Fruit fly (Drosophila melanogaster): ENCODE data around the gene PH4alphaSG1.

The PH4alphaSG1 gene

dm6 chr3R:30540196-30540595 lies 34.7 kb upstream of the PH4alphaSG1 start (continued):
- TF ChIP-seq tap (tag; optimal IDR thresholded peaks at IDR 0.05): peak; percentile 83
- TF ChIP-seq Drgx (GFP tag; IDR thresholded peaks at IDR 0.05): peak; percentile 85
- no peak for TF ChIP-seq Bgb (GFP tag; IDR thresholded peaks at IDR 0.05; ENCODE audit: partially characterized antibody)
- TF ChIP-seq CG43689 (GFP tag; IDR thresholded peaks at IDR 0.05): peak; percentile 80
- TF ChIP-seq fd64A (GFP tag; optimal IDR thresholded peaks at IDR 0.05): peak; percentile 77
- TF ChIP-seq bigmax (GFP tag; optimal IDR thresholded peaks at IDR 0.05): no peak
- TF ChIP-seq ssp (GFP tag; IDR thresholded peaks at IDR 0.05): peak; percentile 76
- TF ChIP-seq CG7839 (tag; optimal IDR thresholded peaks at IDR 0.05): peak; percentile 95
- peak; percentile 93 for TF ChIP-seq unpg (GFP tag; optimal IDR thresholded peaks at IDR 0.05)
- peak; percentile 69 for TF ChIP-seq E2f2 (GFP tag; IDR thresholded peaks at IDR 0.05)
- peak; percentile 93 for TF ChIP-seq zfh1 (GFP tag; IDR thresholded peaks at IDR 0.05)
- TF ChIP-seq row (GFP tag; IDR thresholded peaks at IDR 0.05): peak; percentile 93
- TF ChIP-seq CG34224 (GFP tag; IDR thresholded peaks at IDR 0.05; ENCODE audit: partially characterized antibody): no peak
- TF ChIP-seq CG30403 (GFP tag; optimal IDR thresholded peaks at IDR 0.05): peak; percentile 94
- TF ChIP-seq bcd (GFP tag; optimal IDR thresholded peaks at IDR 0.05): peak; percentile 91
- TF ChIP-seq grn (GFP tag; optimal IDR thresholded peaks at IDR 0.05): peak; percentile 21
- TF ChIP-seq CG17328 (GFP tag; IDR thresholded peaks at IDR 0.05): peak; percentile 93
- peak; percentile 91 for TF ChIP-seq CG18619 (GFP tag; optimal IDR thresholded peaks at IDR 0.05)
- peak; percentile 90 for TF ChIP-seq CG7372 (GFP tag; IDR thresholded peaks at IDR 0.05)
- peak; percentile 92 for TF ChIP-seq CG9609 (GFP tag; optimal IDR thresholded peaks at IDR 0.05)
- peak; percentile 66 for TF ChIP-seq Jarid2 (GFP tag; optimal IDR thresholded peaks at IDR 0.05)
- peak; percentile 83 for TF ChIP-seq Ets97D (GFP tag; optimal IDR thresholded peaks at IDR 0.05)
- peak; percentile 88 for TF ChIP-seq CG16779 (GFP tag; IDR thresholded peaks at IDR 0.05)
- TF ChIP-seq her (GFP tag; optimal IDR thresholded peaks at IDR 0.05): peak; percentile 94
- peak; percentile 95 for TF ChIP-seq bab2 (GFP tag; optimal IDR thresholded peaks at IDR 0.05)
- no peak for TF ChIP-seq Scr (GFP tag; IDR thresholded peaks at IDR 0.05; ENCODE audit: partially characterized antibody)
- peak; percentile 91 for TF ChIP-seq B-H1 (GFP tag; IDR thresholded peaks at IDR 0.05)
- TF ChIP-seq CG11695 (GFP tag; IDR thresholded peaks at IDR 0.05): peak; percentile 87
- TF ChIP-seq gsb-n (tag; optimal IDR thresholded peaks at IDR 0.05): peak; percentile 81
- peak; percentile 83 for TF ChIP-seq CG10462 (GFP tag; optimal IDR thresholded peaks at IDR 0.05)
- TF ChIP-seq Hsf (GFP tag; optimal IDR thresholded peaks at IDR 0.05): peak; percentile 93
- peak; percentile 86 for TF ChIP-seq Hr3 (GFP tag; optimal IDR thresholded peaks at IDR 0.05)
- TF ChIP-seq CG4617 (GFP tag; optimal IDR thresholded peaks at IDR 0.05; ENCODE audit: borderline replicate concordance): peak; percentile 83
- TF ChIP-seq CG11247 (GFP tag; IDR thresholded peaks at IDR 0.05): peak; percentile 92
- peak; percentile 92 for TF ChIP-seq CG8944 (GFP tag; optimal IDR thresholded peaks at IDR 0.05)
- no peak for TF ChIP-seq tna (GFP tag; IDR thresholded peaks at IDR 0.05; ENCODE audit: partially characterized antibody)
- TF ChIP-seq lilli (GFP tag; optimal IDR thresholded peaks at IDR 0.05): peak; percentile 94
- peak; percentile 95 for TF ChIP-seq HLH3B (GFP tag; IDR thresholded peaks at IDR 0.05)
- TF ChIP-seq Kr (GFP tag; optimal IDR thresholded peaks at IDR 0.05): no peak
- TF ChIP-seq CG6791 (GFP tag; IDR thresholded peaks at IDR 0.05; ENCODE audit: partially characterized antibody): no peak
- TF ChIP-seq CG17829 (tag; optimal IDR thresholded peaks at IDR 0.05): peak; percentile 87
- TF ChIP-seq Neu2 (GFP tag; optimal IDR thresholded peaks at IDR 0.05; ENCODE audit: borderline replicate concordance): peak; percentile 16
- TF ChIP-seq HHEX (GFP tag; optimal IDR thresholded peaks at IDR 0.05): peak; percentile 92
- peak; percentile 87 for TF ChIP-seq Optix (GFP tag; IDR thresholded peaks at IDR 0.05)
- TF ChIP-seq CG17612 (GFP tag; IDR thresholded peaks at IDR 0.05): peak; percentile 76
- no peak for TF ChIP-seq cad (GFP tag; optimal IDR thresholded peaks at IDR 0.05)
- TF ChIP-seq ftz-f1 (GFP tag; optimal IDR thresholded peaks at IDR 0.05): peak; percentile 73
- TF ChIP-seq Side (GFP tag; optimal IDR thresholded peaks at IDR 0.05): peak; percentile 93
- TF ChIP-seq Nf-YB (GFP tag; optimal IDR thresholded peaks at IDR 0.05): peak; percentile 55
- peak; percentile 88 for TF ChIP-seq CG9727 (GFP tag; optimal IDR thresholded peaks at IDR 0.05)
- no peak for TF ChIP-seq CG16813 (GFP tag; IDR thresholded peaks at IDR 0.05; ENCODE audit: partially characterized antibody)
